Worm (Caenorhabditis elegans) whole organism, L1 larva: ENCODE data around the gene F54F2.14.

ENCODE experiments used
- C04F5.9 ChIP-seq: sonication (generic microtip); optimal IDR thresholded peaks from 2 replicates; lab custom pipeline; 2016; ENCODE audit warnings: missing genetic modification characterization, missing compliant biosample characterization
- C16A3.4 ChIP-seq: fragments of 150-350 bp; optimal IDR thresholded peaks from 2 replicates; lab custom pipeline; 2014; ENCODE audit warnings: missing biosample characterization, missing genetic modification characterization
- Y116A8C.19 ChIP-seq: sonication (generic microtip); optimal IDR thresholded peaks from 2 replicates; lab custom pipeline; 2016; ENCODE audit warnings: missing compliant biosample characterization, missing genetic modification characterization, borderline replicate concordance
- aha-1 ChIP-seq: fragments of 150-350 bp; optimal IDR thresholded peaks from 2 replicates; lab custom pipeline; 2014; ENCODE audit warnings: missing biosample characterization, missing genetic modification characterization
- blmp-1 ChIP-seq: fragments of 150-350 bp; optimal IDR thresholded peaks from 2 replicates; lab custom pipeline; 2014; ENCODE audit warnings: missing biosample characterization, missing genetic modification characterization
- ceh-8 ChIP-seq: fragments of 200-800 bp; sonication (Bioruptor generic); optimal IDR thresholded peaks from 2 replicates; lab custom pipeline; 2018; ENCODE audit warnings: mild to moderate bottlenecking, missing genetic modification characterization, moderate library complexity, missing compliant biosample characterization
- ceh-82 ChIP-seq, 3 experiments: fragments of 150-350 bp in 1 of 3; sonication (generic microtip) in 2 of 3; optimal IDR thresholded peaks; 2 replicates each; lab custom pipeline; 2014 to 2017; ENCODE audit warnings: missing biosample characterization in 3 of 3, missing genetic modification characterization in 3 of 3
- ceh-90 ChIP-seq: sonication (generic microtip); optimal IDR thresholded peaks from 2 replicates; lab custom pipeline; 2016; ENCODE audit warnings: missing genetic modification characterization, missing compliant biosample characterization
- dpl-1 ChIP-seq, 3 experiments: fragments of 150-350 bp in 2 of 3; sonication (generic microtip) in 1 of 3; optimal IDR thresholded peaks; 2 replicates each; lab custom pipeline; 2014 to 2017; ENCODE audit warnings: missing biosample characterization in 3 of 3, missing genetic modification characterization in 3 of 3, missing genetic modification reagents in 3 of 3
- efl-1 ChIP-seq, 4 experiments: fragments of 150-350 bp; optimal IDR thresholded peaks in 3 of 4; peaks in 1 of 4; 1 replicate in 1 of 4; 2 replicates in 3 of 4; lab custom pipeline; 2014; ENCODE audit warnings: missing biosample characterization in 2 of 4, missing genetic modification characterization in 2 of 4, missing genetic modification reagents in 2 of 4
- elt-2 ChIP-seq: sonication (generic microtip); optimal IDR thresholded peaks from 2 replicates; lab custom pipeline; 2016; ENCODE audit warnings: missing genetic modification characterization, mild to moderate bottlenecking, inconsistent platforms, missing compliant biosample characterization, missing genetic modification reagents
- elt-3 ChIP-seq, 6 experiments: fragments of 150-350 bp in 1 of 6; sonication (generic microtip); optimal IDR thresholded peaks; 2 replicates each; lab custom pipeline; 2017 to 2018; ENCODE audit warnings: missing biosample characterization in 6 of 6, missing genetic modification characterization in 6 of 6, inconsistent platforms in 1 of 6
- fkh-8 ChIP-seq: sonication (generic microtip); optimal IDR thresholded peaks from 2 replicates; lab custom pipeline; 2016; ENCODE audit warnings: mild to moderate bottlenecking, missing genetic modification characterization, missing compliant biosample characterization
- fos-1 ChIP-seq: fragments of 150-350 bp; optimal IDR thresholded peaks from 2 replicates; lab custom pipeline; 2014; ENCODE audit warnings: missing biosample characterization, missing genetic modification characterization
- grh-1 ChIP-seq: fragments of 200-800 bp; sonication (Bioruptor generic); IDR thresholded peaks from 2 replicates; pipeline ENCODE4 v1.3.6; 2022; ENCODE audit warnings: missing genetic modification reagents, missing genetic modification characterization, missing compliant biosample characterization
- irx-1 ChIP-seq: sonication (generic microtip); optimal IDR thresholded peaks from 2 replicates; lab custom pipeline; 2016; ENCODE audit warnings: missing genetic modification characterization, missing compliant biosample characterization
- lin-14 ChIP-seq: fragments of 200-800 bp; sonication (Bioruptor generic); optimal IDR thresholded peaks from 2 replicates; lab custom pipeline; 2018; ENCODE audit warnings: mild to moderate bottlenecking, missing genetic modification characterization, moderate library complexity, missing compliant biosample characterization
- lin-15B ChIP-seq: fragments of 150-350 bp; sonication (generic microtip); optimal IDR thresholded peaks from 3 replicates; lab custom pipeline; 2014; ENCODE audit warnings: missing biosample characterization, missing genetic modification characterization
- lin-35 ChIP-seq, 2 experiments: fragments of 150-350 bp; optimal IDR thresholded peaks; 2 replicates each; lab custom pipeline; 2014; ENCODE audit warnings: missing biosample characterization in 2 of 2, missing genetic modification characterization in 2 of 2, missing genetic modification reagents in 2 of 2
- lir-3 ChIP-seq: sonication (generic microtip); optimal IDR thresholded peaks from 2 replicates; lab custom pipeline; 2016; ENCODE audit warnings: mild to moderate bottlenecking, missing genetic modification characterization, moderate library complexity, missing compliant biosample characterization; ENCODE audit not compliant: poor library complexity
- mdl-1 ChIP-seq, 2 experiments: fragments of 150-350 bp; optimal IDR thresholded peaks; 2 replicates each; lab custom pipeline; 2014 to 2017; ENCODE audit warnings: missing biosample characterization in 2 of 2, missing genetic modification characterization in 2 of 2, inconsistent platforms in 1 of 2
- mep-1 ChIP-seq: fragments of 150-350 bp; optimal IDR thresholded peaks from 2 replicates; lab custom pipeline; 2014; ENCODE audit warnings: missing biosample characterization, missing genetic modification characterization
- nhr-11 ChIP-seq: fragments of 150-350 bp; optimal IDR thresholded peaks from 2 replicates; lab custom pipeline; 2014; ENCODE audit warnings: missing biosample characterization, missing genetic modification characterization
- nhr-20 ChIP-seq: sonication (generic microtip); optimal IDR thresholded peaks from 2 replicates; lab custom pipeline; 2016; ENCODE audit warnings: mild to moderate bottlenecking, missing genetic modification characterization, missing compliant biosample characterization
- nhr-47 ChIP-seq: sonication (generic microtip); optimal IDR thresholded peaks from 2 replicates; lab custom pipeline; 2016; ENCODE audit warnings: mild to moderate bottlenecking, missing genetic modification characterization, moderate library complexity, missing compliant biosample characterization
- nhr-71 ChIP-seq: sonication (generic microtip); optimal IDR thresholded peaks from 2 replicates; lab custom pipeline; 2016; ENCODE audit warnings: mild to moderate bottlenecking, missing genetic modification characterization, moderate library complexity, missing compliant biosample characterization
- nhr-77 ChIP-seq: fragments of 150-350 bp; optimal IDR thresholded peaks from 2 replicates; lab custom pipeline; 2014; ENCODE audit warnings: missing biosample characterization, missing genetic modification characterization
- nhr-85 ChIP-seq: sonication (generic microtip); peaks from one replicate; lab custom pipeline; 2016; ENCODE audit warnings: missing genetic modification characterization, inconsistent platforms, missing compliant biosample characterization
- nhr-90 ChIP-seq: sonication (generic microtip); optimal IDR thresholded peaks from 2 replicates; lab custom pipeline; 2016; ENCODE audit warnings: mild to moderate bottlenecking, missing genetic modification characterization, missing compliant biosample characterization; ENCODE audit not compliant: poor library complexity
- pag-3 ChIP-seq: sonication (generic microtip); optimal IDR thresholded peaks from 2 replicates; lab custom pipeline; 2017; ENCODE audit warnings: missing genetic modification characterization, mild to moderate bottlenecking, missing compliant biosample characterization, antibody characterized with exemption, borderline replicate concordance; ENCODE audit not compliant: insufficient read depth
- pqm-1 ChIP-seq: sonication (generic microtip); optimal IDR thresholded peaks from 3 replicates; lab custom pipeline; 2017; ENCODE audit warnings: missing biosample characterization, missing genetic modification characterization
- rnt-1 ChIP-seq: sonication (generic microtip); optimal IDR thresholded peaks from 2 replicates; lab custom pipeline; 2016; ENCODE audit warnings: mild to moderate bottlenecking, missing genetic modification characterization, moderate library complexity, missing compliant biosample characterization
- skn-1 ChIP-seq: fragments of 150-350 bp; optimal IDR thresholded peaks from 2 replicates; lab custom pipeline; 2014; ENCODE audit warnings: missing biosample characterization, missing genetic modification characterization
- snpc-4 ChIP-seq: fragments of 150-350 bp; optimal IDR thresholded peaks from 2 replicates; lab custom pipeline; 2014; ENCODE audit warnings: missing biosample characterization, missing genetic modification characterization
- snu-23 ChIP-seq: sonication (generic microtip); optimal IDR thresholded peaks from 2 replicates; lab custom pipeline; 2016; ENCODE audit warnings: missing genetic modification characterization, missing compliant biosample characterization
- sox-4 ChIP-seq: sonication (generic microtip); optimal IDR thresholded peaks from 2 replicates; lab custom pipeline; 2016; ENCODE audit warnings: missing genetic modification characterization, missing compliant biosample characterization
- sup-37 ChIP-seq: fragments of 200-800 bp; sonication (Bioruptor generic); optimal IDR thresholded peaks from 2 replicates; lab custom pipeline; 2018; ENCODE audit warnings: mild to moderate bottlenecking, missing genetic modification characterization, missing compliant biosample characterization
- swsn-7 ChIP-seq: sonication (generic microtip); optimal IDR thresholded peaks from 2 replicates; lab custom pipeline; 2016; ENCODE audit warnings: missing genetic modification characterization, missing compliant biosample characterization
- tbx-2 ChIP-seq: sonication (generic microtip); optimal IDR thresholded peaks from 2 replicates; lab custom pipeline; 2016; ENCODE audit warnings: missing genetic modification characterization, missing compliant biosample characterization
- unc-130 ChIP-seq: fragments of 150-350 bp; optimal IDR thresholded peaks from 2 replicates; lab custom pipeline; 2017; ENCODE audit warnings: missing biosample characterization, missing genetic modification characterization, inconsistent platforms
- unc-30 ChIP-seq: sonication (generic microtip); optimal IDR thresholded peaks from 2 replicates; lab custom pipeline; 2017; ENCODE audit warnings: missing biosample characterization, missing genetic modification characterization
- unc-86 ChIP-seq: sonication (generic microtip); optimal IDR thresholded peaks from 2 replicates; lab custom pipeline; 2016; ENCODE audit warnings: missing genetic modification characterization, missing compliant biosample characterization
- vab-15 ChIP-seq: sonication (generic microtip); optimal IDR thresholded peaks from 2 replicates; lab custom pipeline; 2017; ENCODE audit warnings: missing genotype, mild to moderate bottlenecking, missing genetic modification characterization, missing compliant biosample characterization
- xbp-1 ChIP-seq: sonication (generic microtip); optimal IDR thresholded peaks from 2 replicates; lab custom pipeline; 2016; ENCODE audit warnings: missing genetic modification characterization, missing compliant biosample characterization
- ztf-4 ChIP-seq: fragments of 150-350 bp; optimal IDR thresholded peaks from 2 replicates; lab custom pipeline; 2014; ENCODE audit warnings: missing biosample characterization, missing genetic modification characterization

Gene F54F2.14

ce11 chrIII:8773375-8773774, 18.0 kb upstream of the F54F2.14 start:
- no peak for TF ChIP-seq efl-1 (optimal IDR thresholded peaks at IDR 0.05; lab: Kevin White, UChicago)
- peak in 1 of 2 experiments; percentile 37 for TF ChIP-seq efl-1 (GFP tag; optimal IDR thresholded peaks at IDR 0.05 in 1 of 2; lab: Kevin White, UChicago)
- no peak for TF ChIP-seq aha-1 (tag; lab: Kevin White, UChicago)

ce11 chrIII:8775953-8776352, 15.4 kb upstream of the F54F2.14 start, which contains the start of gene snap-29:
TSS of gene snap-29 (plus strand) at chrIII:8776253.
- no peak for TF ChIP-seq C04F5.9
- TF ChIP-seq ceh-90 (tag; lab: Kevin White, UChicago), result no peak
- no peak for TF ChIP-seq unc-30 (tag; lab: Kevin White, UChicago)
- TF ChIP-seq sup-37 (GFP tag; lab: Kevin White, UChicago), result no peak
- TF ChIP-seq mdl-1 (tag; optimal IDR thresholded peaks at IDR 0.05; lab: Kevin White, UChicago), result no peak
- TF ChIP-seq dpl-1 (GFP tag; optimal IDR thresholded peaks at IDR 0.05; lab: Kevin White, UChicago), result no peak

ce11 chrIII:8779912-8780311, 11.4 kb upstream of the F54F2.14 start, which contains the start of gene K02D10.4:
TSS of gene K02D10.4 (minus strand) at chrIII:8780012.
- TF ChIP-seq nhr-11 (tag; lab: Kevin White, UChicago) (no peak), vab-15 (tag; lab: Kevin White, UChicago) (no peak), nhr-71 (tag; lab: Kevin White, UChicago) (no peak), sup-37 (GFP tag; lab: Kevin White, UChicago) (no peak), C04F5.9 (no peak)

ce11 chrIII:8780473-8780872, 10.9 kb upstream of the F54F2.14 start:
- TF ChIP-seq fos-1 (peak; percentile 8), nhr-71 (tag; lab: Kevin White, UChicago) (peak; percentile 81), elt-2 (tag; lab: Kevin White, UChicago) (no peak), C16A3.4 (tag; lab: Kevin White, UChicago) (peak; percentile 18), nhr-47 (tag; lab: Kevin White, UChicago) (peak; percentile 11), nhr-20 (peak; percentile 87), fkh-8 (tag; lab: Kevin White, UChicago) (no peak), grh-1 (GFP tag; lab: Robert Waterston, UW) (peak; percentile 87), ceh-8 (no peak), unc-86 (tag; lab: Kevin White, UChicago) (no peak), dpl-1 (GFP tag; optimal IDR thresholded peaks at IDR 0.05; lab: Kevin White, UChicago) (peak in 2 of 3 experiments; percentile 33 to 43), ceh-82 (tag; optimal IDR thresholded peaks at IDR 0.05; lab: Kevin White, UChicago) (peak in 1 of 3 experiments; percentile 20), ztf-4 (tag; lab: Kevin White, UChicago) (peak; percentile 15), snu-23 (GFP tag; lab: Kevin White, UChicago) (peak; percentile 79), pag-3 (no peak), nhr-90 (peak; percentile 55), Y116A8C.19 (tag; lab: Kevin White, UChicago) (no peak), elt-3 (tag; optimal IDR thresholded peaks at IDR 0.05; lab: Kevin White, UChicago) (peak in 2 of 6 experiments; percentile 76 to 89), pqm-1 (tag; lab: Kevin White, UChicago) (no peak), tbx-2 (peak; percentile 74), snpc-4 (tag; lab: Kevin White, UChicago) (no peak), xbp-1 (tag; lab: Kevin White, UChicago) (peak; percentile 15), blmp-1 (tag; lab: Kevin White, UChicago) (peak; percentile 81), lir-3 (tag; lab: Kevin White, UChicago) (peak; percentile 27), lin-35 (GFP tag; optimal IDR thresholded peaks at IDR 0.05; lab: Kevin White, UChicago) (peak; percentile 37 to 61), efl-1 (optimal IDR thresholded peaks at IDR 0.05; lab: Kevin White, UChicago) (peak; percentile 5 to 33), efl-1 (GFP tag; optimal IDR thresholded peaks at IDR 0.05 in 1 of 2; lab: Kevin White, UChicago) (peak; percentile 20 to 86), nhr-77 (no peak), rnt-1 (tag; lab: Kevin White, UChicago) (peak; percentile 28), irx-1 (tag; lab: Kevin White, UChicago) (no peak), swsn-7 (tag; lab: Kevin White, UChicago) (no peak), mep-1 (peak; percentile 47), sox-4 (no peak), lin-15B (tag; lab: Kevin White, UChicago) (no peak), lin-14 (GFP tag; lab: Kevin White, UChicago) (peak; percentile 89), mdl-1 (tag; optimal IDR thresholded peaks at IDR 0.05; lab: Kevin White, UChicago) (peak in 1 of 2 experiments; percentile 84), unc-130 (tag; lab: Kevin White, UChicago) (no peak), skn-1 (peak; percentile 21), nhr-85 (tag; lab: Kevin White, UChicago) (peak; percentile 97)
